Worm (Caenorhabditis elegans) whole organism, late embryonic: ENCODE data around the gene sru-13.

Experiments
- ama-1 ChIP-seq: fragments of 150-350 bp; optimal IDR thresholded peaks from 2 replicates; lab custom pipeline; 2014
- ceh-30 ChIP-seq: fragments of 150-350 bp; optimal IDR thresholded peaks from 2 replicates; lab custom pipeline; 2014; ENCODE audit warnings: missing biosample characterization, missing genetic modification characterization
- ceh-9 ChIP-seq: sonication (generic microtip); optimal IDR thresholded peaks from 2 replicates; lab custom pipeline; 2016; ENCODE audit warnings: mild to moderate bottlenecking, missing genetic modification characterization, inconsistent platforms, missing compliant biosample characterization
- dve-1 ChIP-seq: sonication (generic microtip); optimal IDR thresholded peaks from 2 replicates; lab custom pipeline; 2017; ENCODE audit warnings: antibody characterized with exemption, mild to moderate bottlenecking, missing genetic modification characterization, missing compliant biosample characterization
- elt-4 ChIP-seq: sonication (generic microtip); optimal IDR thresholded peaks from 2 replicates; lab custom pipeline; 2016; ENCODE audit warnings: missing genetic modification characterization, missing compliant biosample characterization
- hlh-15 ChIP-seq: sonication (generic microtip); optimal IDR thresholded peaks from 2 replicates; lab custom pipeline; 2016; ENCODE audit warnings: missing genetic modification characterization, missing compliant biosample characterization
- hlh-6 ChIP-seq: sonication (generic microtip); optimal IDR thresholded peaks from 2 replicates; lab custom pipeline; 2016; ENCODE audit warnings: missing genotype, missing genetic modification characterization, missing compliant biosample characterization
- mec-3 ChIP-seq: sonication (generic microtip); optimal IDR thresholded peaks from 2 replicates; lab custom pipeline; 2016; ENCODE audit warnings: borderline replicate concordance, missing genetic modification characterization, missing compliant biosample characterization
- rnt-1 ChIP-seq: sonication (generic microtip); optimal IDR thresholded peaks from 2 replicates; lab custom pipeline; 2016; ENCODE audit warnings: missing genetic modification characterization, missing compliant biosample characterization
- tbx-7 ChIP-seq: sonication (generic microtip); optimal IDR thresholded peaks from 2 replicates; lab custom pipeline; 2016; ENCODE audit warnings: missing genotype, missing genetic modification characterization, missing compliant biosample characterization
- ztf-16 ChIP-seq: sonication (generic microtip); optimal IDR thresholded peaks from 2 replicates; lab custom pipeline; 2017; ENCODE audit warnings: missing genetic modification characterization, missing compliant biosample characterization

DNA sequence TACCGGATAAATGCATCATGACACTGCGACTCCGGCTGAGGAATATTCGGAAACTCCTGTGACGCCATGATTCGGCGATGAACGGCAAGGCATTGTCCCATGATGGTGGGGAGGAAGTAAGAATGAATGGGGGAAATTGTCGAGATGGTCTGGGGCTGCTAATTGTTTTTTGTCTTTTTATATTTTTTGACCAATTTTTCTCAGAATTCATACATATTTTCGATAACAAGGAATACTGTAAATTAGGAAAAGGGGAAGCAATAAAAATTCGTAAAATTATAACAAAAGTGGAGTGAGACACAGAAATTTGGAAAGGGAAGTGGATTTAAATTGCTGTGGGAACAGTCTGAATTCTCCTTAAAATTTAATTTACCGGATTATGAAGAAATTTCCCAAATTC lies 3.0 kb upstream of the sru-13 start, which contains the start of gene eak-4:
- TF ChIP-seq ama-1 (lab: Kevin White, UChicago) = no peak
- no peak for TF ChIP-seq rnt-1
- TF ChIP-seq ceh-9 (tag; lab: Kevin White, UChicago) = no peak
- no peak for TF ChIP-seq mec-3 (tag; lab: Kevin White, UChicago)
- TF ChIP-seq tbx-7 (tag; lab: Kevin White, UChicago) = no peak
- TF ChIP-seq hlh-15 (tag; lab: Kevin White, UChicago) = no peak
- no peak for TF ChIP-seq dve-1 (tag; lab: Kevin White, UChicago)
- TF ChIP-seq ceh-30 (tag; lab: Kevin White, UChicago) = no peak
- TF ChIP-seq hlh-6 = no peak
- TF ChIP-seq elt-4 = no peak
- no peak for TF ChIP-seq ztf-16
